Fruit fly (Drosophila melanogaster): ENCODE measurements around the gene Skel.
A peak's percentile ranks its signal among the peaks of the same experiment; 100 is the strongest.

DNA sequence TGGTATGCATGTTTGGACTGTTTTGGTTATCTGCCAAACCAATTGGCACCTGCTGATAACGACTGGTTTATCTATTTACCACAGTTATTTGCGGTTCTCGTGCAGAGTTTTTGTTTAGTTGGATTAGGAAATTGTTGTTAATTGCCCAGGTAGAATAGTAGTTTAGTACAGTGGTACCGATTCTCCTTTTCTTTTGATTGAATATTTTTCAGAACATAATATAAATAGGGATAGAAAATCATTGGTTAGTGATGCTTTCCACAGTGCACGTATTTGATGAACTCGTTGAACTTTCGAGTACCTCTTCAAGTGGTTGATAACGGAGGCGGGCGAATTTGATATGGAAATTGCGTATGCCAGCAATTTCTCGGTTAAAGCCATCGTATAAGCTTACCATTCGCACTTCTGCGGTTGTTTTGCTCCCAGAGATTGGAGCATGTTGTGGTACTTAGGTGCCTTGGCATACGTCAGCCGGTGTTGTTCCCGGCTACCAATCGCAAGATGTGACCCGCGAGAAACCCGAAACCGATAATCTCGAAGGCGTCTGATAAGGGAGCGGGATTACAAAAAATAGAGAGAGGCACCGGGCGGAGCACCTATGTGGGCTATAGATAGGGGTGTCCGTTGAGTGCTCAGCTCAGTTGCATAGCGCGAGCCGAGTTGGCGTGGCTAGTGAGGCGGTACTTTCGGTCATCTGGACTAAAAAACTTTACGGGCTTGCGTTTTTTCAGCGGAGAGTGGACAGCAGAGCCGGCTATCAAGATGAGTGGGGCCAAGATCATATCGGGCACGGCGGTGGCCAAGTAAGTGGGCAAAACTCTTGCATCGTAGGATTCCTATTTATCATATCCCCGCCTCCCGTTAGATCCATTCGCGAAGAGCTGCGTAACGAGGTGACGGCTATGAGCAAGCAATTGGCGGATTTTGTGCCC lies 12.5 kb downstream of the Skel start:
- no peak for TF ChIP-seq Nf-YC (tag; optimal IDR thresholded peaks at IDR 0.05)
- no peak for TF ChIP-seq vvl (GFP tag; IDR thresholded peaks at IDR 0.05)
- TF ChIP-seq Xrp1 (GFP tag; IDR thresholded peaks at IDR 0.05) = no peak
- no peak for TF ChIP-seq CG15696 (tag; optimal IDR thresholded peaks at IDR 0.05)
- TF ChIP-seq pum (GFP tag; optimal IDR thresholded peaks at IDR 0.05) = no peak
- no peak for TF ChIP-seq TFAM (GFP tag; optimal IDR thresholded peaks at IDR 0.05)
- no peak for TF ChIP-seq pan (optimal IDR thresholded peaks at IDR 0.05)
- TF ChIP-seq pan (GFP tag; optimal IDR thresholded peaks at IDR 0.05 in 1 of 2, IDR thresholded peaks at IDR 0.05 in 1 of 2) = peak in 1 of 2 experiments; percentile 25
- TF ChIP-seq Ets97D (GFP tag; optimal IDR thresholded peaks at IDR 0.05) = no peak
- peak; percentile 34 for TF ChIP-seq BtbVII (GFP tag; optimal IDR thresholded peaks at IDR 0.05)
- TF ChIP-seq CG1602 (GFP tag; optimal IDR thresholded peaks at IDR 0.05) = no peak

Measured in whole organism, embryonic.